Worm (Caenorhabditis elegans) whole organism, L2 larva: Measurements from ENCODE around the gene lars-1.

Source experiments
- ZK546.5 ChIP-seq: sonication (generic microtip); optimal IDR thresholded peaks from 2 replicates; lab custom pipeline; 2017; ENCODE audit warnings: missing biosample characterization, missing genetic modification characterization
- aly-2 ChIP-seq: fragments of 150-350 bp; optimal IDR thresholded peaks from 2 replicates; lab custom pipeline; 2014; ENCODE audit warnings: missing biosample characterization, missing genetic modification characterization
- ama-1 ChIP-seq: fragments of 150-350 bp; optimal IDR thresholded peaks from 2 replicates; lab custom pipeline; 2018; ENCODE audit warnings: inconsistent platforms
- egl-27 ChIP-seq: sonication (generic microtip); optimal IDR thresholded peaks from 3 replicates; lab custom pipeline; 2017; ENCODE audit warnings: missing biosample characterization, missing genetic modification reagents, missing genetic modification characterization
- mab-5 ChIP-seq: fragments of 150-350 bp; optimal IDR thresholded peaks from 2 replicates; lab custom pipeline; 2014; ENCODE audit warnings: missing biosample characterization, missing genetic modification characterization
- mdl-1 ChIP-seq, 2 experiments: fragments of 150-350 bp in 1 of 2; sonication (generic microtip) in 1 of 2; optimal IDR thresholded peaks; 2 replicates each; lab custom pipeline; 2017; ENCODE audit warnings: missing biosample characterization in 2 of 2, missing genetic modification characterization in 2 of 2
- nhr-77 ChIP-seq: fragments of 150-350 bp; optimal IDR thresholded peaks from 2 replicates; lab custom pipeline; 2014; ENCODE audit warnings: missing biosample characterization, missing genetic modification characterization
- unc-39 ChIP-seq: fragments of 150-350 bp; optimal IDR thresholded peaks from 2 replicates; lab custom pipeline; 2014; ENCODE audit warnings: missing biosample characterization, missing genetic modification characterization
- zag-1 ChIP-seq: fragments of 150-350 bp; optimal IDR thresholded peaks from 2 replicates; lab custom pipeline; 2014; ENCODE audit warnings: missing biosample characterization, missing genetic modification characterization
- ztf-1 ChIP-seq: fragments of 200-800 bp; sonication (Bioruptor generic); conservative IDR thresholded peaks from 2 replicates; pipeline ENCODE4 v1.3.6; 2022; ENCODE audit warnings: missing genetic modification characterization, missing compliant biosample characterization

DNA sequence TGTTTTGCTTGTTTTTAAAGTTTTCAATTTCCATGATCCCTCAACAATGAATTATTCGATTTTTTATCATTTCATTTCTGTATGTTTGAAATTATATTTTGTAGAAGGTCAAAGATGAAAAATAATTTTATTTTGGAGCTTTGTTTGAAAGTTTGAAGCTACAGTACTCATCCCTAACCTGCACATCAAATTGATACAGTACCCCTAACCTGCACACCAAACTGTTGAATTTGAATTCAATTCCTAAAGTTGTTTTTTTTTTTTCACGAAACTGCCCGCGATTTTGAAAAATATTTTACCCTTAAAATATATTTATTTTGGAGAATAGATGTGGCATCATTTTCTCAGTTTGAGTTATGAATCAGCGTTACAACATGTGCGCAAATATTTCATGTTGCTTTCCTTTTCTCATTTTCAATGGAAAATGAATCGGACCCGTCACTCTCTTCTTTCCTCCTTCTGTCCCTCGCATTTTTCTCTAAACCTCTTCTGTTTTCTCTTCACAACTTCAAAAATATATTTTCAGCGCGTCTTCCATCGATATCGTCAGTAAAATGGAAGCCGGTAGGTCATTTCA is 19.2 kb upstream of the lars-1 start, which contains the start of gene R74.8:
- no peak for TF ChIP-seq aly-2 (tag; lab: Kevin White, UChicago)
- no peak for TF ChIP-seq ZK546.5 (tag; lab: Kevin White, UChicago)
- no peak for TF ChIP-seq zag-1 (tag; lab: Kevin White, UChicago)
- TF ChIP-seq unc-39 (tag; lab: Kevin White, UChicago), result no peak
- TF ChIP-seq nhr-77 (tag; lab: Kevin White, UChicago), result no peak
- TF ChIP-seq ztf-1, result no peak
- no peak for TF ChIP-seq egl-27 (tag; lab: Kevin White, UChicago)
- no peak for TF ChIP-seq mab-5 (tag; lab: Kevin White, UChicago)
- no peak for TF ChIP-seq mdl-1 (tag; optimal IDR thresholded peaks at IDR 0.05; lab: Kevin White, UChicago)
- no peak for TF ChIP-seq ama-1 (lab: Kevin White, UChicago)
